Worm (Caenorhabditis elegans) whole organism, L3 larva: Measurements from ENCODE around the gene nhr-247.
A peak's percentile ranks its signal among the peaks of the same experiment; 100 is the strongest.

Experiments used
- ceh-28 ChIP-seq: fragments of 150-350 bp; optimal IDR thresholded peaks from 2 replicates; lab custom pipeline; 2014; ENCODE audit warnings: missing biosample characterization, missing genetic modification reagents, missing genetic modification characterization
- ceh-82 ChIP-seq: fragments of 150-350 bp; optimal IDR thresholded peaks from 2 replicates; lab custom pipeline; 2014; ENCODE audit warnings: missing biosample characterization, missing genetic modification characterization
- elt-1 ChIP-seq: fragments of 150-350 bp; optimal IDR thresholded peaks from 2 replicates; lab custom pipeline; 2014; ENCODE audit warnings: missing biosample characterization, missing genetic modification characterization
- fkh-10 ChIP-seq: sonication (generic microtip); optimal IDR thresholded peaks from 2 replicates; lab custom pipeline; 2017; ENCODE audit warnings: missing biosample characterization, missing genetic modification reagents, missing genetic modification characterization
- fos-1 ChIP-seq: fragments of 150-350 bp; optimal IDR thresholded peaks from 2 replicates; lab custom pipeline; 2014; ENCODE audit warnings: missing biosample characterization, missing genetic modification characterization
- lin-15B ChIP-seq: fragments of 150-350 bp; optimal IDR thresholded peaks from 2 replicates; lab custom pipeline; 2014; ENCODE audit warnings: missing biosample characterization, missing genetic modification characterization
- mdl-1 ChIP-seq: fragments of 150-350 bp; optimal IDR thresholded peaks from 2 replicates; lab custom pipeline; 2014; ENCODE audit warnings: missing biosample characterization, missing genetic modification characterization
- nhr-28 ChIP-seq: fragments of 150-350 bp; optimal IDR thresholded peaks from 2 replicates; lab custom pipeline; 2014; ENCODE audit warnings: missing biosample characterization, missing genetic modification characterization
- nhr-76 ChIP-seq: fragments of 150-350 bp; sonication (generic microtip); optimal IDR thresholded peaks from 5 replicates; lab custom pipeline; 2014; ENCODE audit warnings: missing biosample characterization, missing genetic modification characterization
- pha-4 ChIP-seq: fragments of 150-350 bp; optimal IDR thresholded peaks from 2 replicates; lab custom pipeline; 2014; ENCODE audit warnings: missing biosample characterization, missing genetic modification reagents, missing genetic modification characterization
- pqm-1 ChIP-seq: fragments of 150-350 bp; optimal IDR thresholded peaks from 2 replicates; lab custom pipeline; 2017; ENCODE audit warnings: missing biosample characterization, missing genetic modification characterization, inconsistent platforms
- unc-62 ChIP-seq: fragments of 150-350 bp; sonication (generic microtip); optimal IDR thresholded peaks from 4 replicates; lab custom pipeline; 2014; ENCODE audit warnings: missing biosample characterization, missing genetic modification reagents, missing genetic modification characterization
- ztf-11 ChIP-seq: fragments of 150-350 bp; optimal IDR thresholded peaks from 2 replicates; lab custom pipeline; 2014; ENCODE audit warnings: missing biosample characterization, missing genetic modification characterization
- ztf-4 ChIP-seq: fragments of 150-350 bp; optimal IDR thresholded peaks from 2 replicates; lab custom pipeline; 2014; ENCODE audit warnings: missing biosample characterization, missing genetic modification characterization

DNA sequence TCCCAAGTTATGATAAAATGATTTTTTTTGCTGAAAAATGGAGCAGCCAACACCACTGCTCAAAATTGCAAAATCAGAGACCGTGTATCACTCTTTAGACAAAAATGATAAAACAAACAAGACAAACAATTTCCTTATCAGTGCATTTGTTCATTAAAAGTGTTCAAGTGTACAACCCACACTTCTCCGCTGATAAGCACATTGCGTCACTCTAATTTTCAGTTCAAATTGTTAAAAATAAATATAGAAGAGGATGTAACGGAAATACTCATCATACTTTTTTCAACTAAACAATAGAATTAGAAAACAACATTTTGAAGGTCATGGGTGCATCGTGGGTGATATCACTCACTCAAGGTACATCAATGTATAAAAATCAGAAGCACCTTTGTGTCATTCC is 4.1 kb upstream of the nhr-247 start, which contains the start of gene nhr-291:
- no peak for TF ChIP-seq ztf-4 (tag; lab: Kevin White, UChicago)
- TF ChIP-seq lin-15B (tag; lab: Kevin White, UChicago): no peak
- no peak for TF ChIP-seq ceh-82 (tag; lab: Kevin White, UChicago)
- TF ChIP-seq nhr-76: no peak
- no peak for TF ChIP-seq elt-1 (tag; lab: Kevin White, UChicago)
- no peak for TF ChIP-seq ztf-11
- peak; percentile 83 for TF ChIP-seq pha-4 (tag; lab: Kevin White, UChicago)
- TF ChIP-seq nhr-28: no peak
- no peak for TF ChIP-seq ceh-28 (tag; lab: Kevin White, UChicago)
- TF ChIP-seq pqm-1 (tag; lab: Kevin White, UChicago): peak; percentile 99
- TF ChIP-seq mdl-1 (tag; lab: Kevin White, UChicago): no peak
- TF ChIP-seq unc-62 (GFP tag; lab: Kevin White, UChicago): no peak
- TF ChIP-seq fkh-10: no peak
- peak; percentile 57 for TF ChIP-seq fos-1 (tag; lab: Kevin White, UChicago)
